Worm (Caenorhabditis elegans) whole organism, L1 larva: ENCODE data around the gene tir-1.
A peak's percentile ranks its signal among the peaks of the same experiment; 100 is the strongest.

Source experiments
- C16A3.4 ChIP-seq: fragments of 150-350 bp; optimal IDR thresholded peaks from 2 replicates; lab custom pipeline; 2014; ENCODE audit warnings: missing biosample characterization, missing genetic modification characterization
- F16B12.6 ChIP-seq: fragments of 150-350 bp; optimal IDR thresholded peaks from 2 replicates; lab custom pipeline; 2014; ENCODE audit warnings: missing biosample characterization, missing genetic modification characterization
- Y116A8C.19 ChIP-seq: sonication (generic microtip); optimal IDR thresholded peaks from 2 replicates; lab custom pipeline; 2016; ENCODE audit warnings: missing compliant biosample characterization, missing genetic modification characterization, borderline replicate concordance
- aha-1 ChIP-seq: fragments of 150-350 bp; optimal IDR thresholded peaks from 2 replicates; lab custom pipeline; 2014; ENCODE audit warnings: missing biosample characterization, missing genetic modification characterization
- ama-1 ChIP-seq: fragments of 150-350 bp; optimal IDR thresholded peaks from 2 replicates; lab custom pipeline; 2014
- blmp-1 ChIP-seq: fragments of 150-350 bp; optimal IDR thresholded peaks from 2 replicates; lab custom pipeline; 2014; ENCODE audit warnings: missing biosample characterization, missing genetic modification characterization
- ceh-63 ChIP-seq: fragments of 200-800 bp; sonication (Bioruptor generic); optimal IDR thresholded peaks from 2 replicates; lab custom pipeline; 2018; ENCODE audit warnings: mild to moderate bottlenecking, missing genetic modification characterization, missing compliant biosample characterization
- ceh-8 ChIP-seq: fragments of 200-800 bp; sonication (Bioruptor generic); optimal IDR thresholded peaks from 2 replicates; lab custom pipeline; 2018; ENCODE audit warnings: mild to moderate bottlenecking, missing genetic modification characterization, moderate library complexity, missing compliant biosample characterization
- ceh-88 ChIP-seq: fragments of 200-800 bp; sonication (Bioruptor generic); IDR thresholded peaks from 2 replicates; pipeline ENCODE4 v1.3.6; 2022; ENCODE audit warnings: missing genetic modification characterization, missing compliant biosample characterization
- ces-1 ChIP-seq: fragments of 150-350 bp; optimal IDR thresholded peaks from 2 replicates; lab custom pipeline; 2014; ENCODE audit warnings: missing biosample characterization, missing genetic modification reagents, missing genetic modification characterization
- dpl-1 ChIP-seq, 3 experiments: fragments of 150-350 bp in 2 of 3; sonication (generic microtip) in 1 of 3; optimal IDR thresholded peaks; 2 replicates each; lab custom pipeline; 2014 to 2017; ENCODE audit warnings: missing biosample characterization in 3 of 3, missing genetic modification characterization in 3 of 3, missing genetic modification reagents in 3 of 3
- dsc-1 ChIP-seq: sonication (generic microtip); optimal IDR thresholded peaks from 2 replicates; lab custom pipeline; 2016; ENCODE audit warnings: mild to moderate bottlenecking, missing genetic modification characterization, missing compliant biosample characterization
- efl-1 ChIP-seq, 4 experiments: fragments of 150-350 bp; optimal IDR thresholded peaks in 3 of 4; peaks in 1 of 4; 1 replicate in 1 of 4; 2 replicates in 3 of 4; lab custom pipeline; 2014; ENCODE audit warnings: missing biosample characterization in 2 of 4, missing genetic modification characterization in 2 of 4, missing genetic modification reagents in 2 of 4
- elt-2 ChIP-seq: sonication (generic microtip); optimal IDR thresholded peaks from 2 replicates; lab custom pipeline; 2016; ENCODE audit warnings: missing genetic modification characterization, mild to moderate bottlenecking, inconsistent platforms, missing compliant biosample characterization, missing genetic modification reagents
- elt-3 ChIP-seq, 6 experiments: fragments of 150-350 bp in 1 of 6; sonication (generic microtip); optimal IDR thresholded peaks; 2 replicates each; lab custom pipeline; 2017 to 2018; ENCODE audit warnings: missing biosample characterization in 6 of 6, missing genetic modification characterization in 6 of 6, inconsistent platforms in 1 of 6
- ets-5 ChIP-seq: fragments of 200-800 bp; sonication (Bioruptor generic); IDR thresholded peaks from 2 replicates; pipeline ENCODE4 v1.3.6; 2022; ENCODE audit warnings: missing genetic modification characterization, missing compliant biosample characterization
- fkh-10 ChIP-seq: sonication (generic microtip); optimal IDR thresholded peaks from 2 replicates; lab custom pipeline; 2017; ENCODE audit warnings: missing biosample characterization, missing genetic modification reagents, missing genetic modification characterization
- fkh-4 ChIP-seq: sonication (generic microtip); optimal IDR thresholded peaks from 2 replicates; lab custom pipeline; 2016; ENCODE audit warnings: missing compliant biosample characterization, missing genetic modification characterization, borderline replicate concordance
- fkh-8 ChIP-seq: sonication (generic microtip); optimal IDR thresholded peaks from 2 replicates; lab custom pipeline; 2016; ENCODE audit warnings: mild to moderate bottlenecking, missing genetic modification characterization, missing compliant biosample characterization
- fos-1 ChIP-seq: fragments of 150-350 bp; optimal IDR thresholded peaks from 2 replicates; lab custom pipeline; 2014; ENCODE audit warnings: missing biosample characterization, missing genetic modification characterization
- hlh-17 ChIP-seq: fragments of 200-800 bp; sonication (Bioruptor generic); optimal IDR thresholded peaks from 2 replicates; lab custom pipeline; 2018; ENCODE audit warnings: missing genetic modification characterization, mild to moderate bottlenecking, missing compliant biosample characterization, moderate library complexity, borderline replicate concordance
- hpl-2 ChIP-seq: fragments of 150-350 bp; optimal IDR thresholded peaks from 2 replicates; lab custom pipeline; 2014; ENCODE audit warnings: missing biosample characterization, missing genetic modification reagents, missing genetic modification characterization
- isw-1 ChIP-seq: fragments of 200-800 bp; sonication (Bioruptor generic); IDR thresholded peaks from 2 replicates; pipeline ENCODE4 v1.3.6; 2022; ENCODE audit warnings: missing genetic modification characterization, missing compliant biosample characterization
- jun-1 ChIP-seq: fragments of 150-350 bp; optimal IDR thresholded peaks from 2 replicates; lab custom pipeline; 2014; ENCODE audit warnings: missing biosample characterization, missing genetic modification reagents, missing genetic modification characterization
- lin-14 ChIP-seq: fragments of 200-800 bp; sonication (Bioruptor generic); optimal IDR thresholded peaks from 2 replicates; lab custom pipeline; 2018; ENCODE audit warnings: mild to moderate bottlenecking, missing genetic modification characterization, moderate library complexity, missing compliant biosample characterization
- lin-15B ChIP-seq: fragments of 150-350 bp; sonication (generic microtip); optimal IDR thresholded peaks from 3 replicates; lab custom pipeline; 2014; ENCODE audit warnings: missing biosample characterization, missing genetic modification characterization
- lin-35 ChIP-seq, 2 experiments: fragments of 150-350 bp; optimal IDR thresholded peaks; 2 replicates each; lab custom pipeline; 2014; ENCODE audit warnings: missing biosample characterization in 2 of 2, missing genetic modification characterization in 2 of 2, missing genetic modification reagents in 2 of 2
- lir-3 ChIP-seq: sonication (generic microtip); optimal IDR thresholded peaks from 2 replicates; lab custom pipeline; 2016; ENCODE audit warnings: mild to moderate bottlenecking, missing genetic modification characterization, moderate library complexity, missing compliant biosample characterization; ENCODE audit not compliant: poor library complexity
- lsy-2 ChIP-seq, 2 experiments: fragments of 150-350 bp; optimal IDR thresholded peaks; 2 replicates each; lab custom pipeline; 2014; ENCODE audit warnings: missing biosample characterization in 2 of 2, missing genetic modification characterization in 2 of 2
- nhr-11 ChIP-seq: fragments of 150-350 bp; optimal IDR thresholded peaks from 2 replicates; lab custom pipeline; 2014; ENCODE audit warnings: missing biosample characterization, missing genetic modification characterization
- nhr-12 ChIP-seq: sonication (generic microtip); optimal IDR thresholded peaks from 2 replicates; lab custom pipeline; 2017; ENCODE audit warnings: missing biosample characterization, missing genetic modification characterization
- nhr-19 ChIP-seq: fragments of 200-800 bp; sonication (Bioruptor generic); conservative IDR thresholded peaks from 2 replicates; pipeline ENCODE4 v1.3.6; 2022; ENCODE audit warnings: missing genetic modification characterization, missing compliant biosample characterization
- nhr-71 ChIP-seq: sonication (generic microtip); optimal IDR thresholded peaks from 2 replicates; lab custom pipeline; 2016; ENCODE audit warnings: mild to moderate bottlenecking, missing genetic modification characterization, moderate library complexity, missing compliant biosample characterization
- nhr-76 ChIP-seq: sonication (generic microtip); optimal IDR thresholded peaks from 2 replicates; lab custom pipeline; 2017; ENCODE audit warnings: missing biosample characterization, missing genetic modification characterization
- nhr-77 ChIP-seq: fragments of 150-350 bp; optimal IDR thresholded peaks from 2 replicates; lab custom pipeline; 2014; ENCODE audit warnings: missing biosample characterization, missing genetic modification characterization
- nhr-85 ChIP-seq: sonication (generic microtip); peaks from one replicate; lab custom pipeline; 2016; ENCODE audit warnings: missing genetic modification characterization, inconsistent platforms, missing compliant biosample characterization
- skn-1 ChIP-seq: fragments of 150-350 bp; optimal IDR thresholded peaks from 2 replicates; lab custom pipeline; 2014; ENCODE audit warnings: missing biosample characterization, missing genetic modification characterization
- snu-23 ChIP-seq: sonication (generic microtip); optimal IDR thresholded peaks from 2 replicates; lab custom pipeline; 2016; ENCODE audit warnings: missing genetic modification characterization, missing compliant biosample characterization
- sup-37 ChIP-seq: fragments of 200-800 bp; sonication (Bioruptor generic); optimal IDR thresholded peaks from 2 replicates; lab custom pipeline; 2018; ENCODE audit warnings: mild to moderate bottlenecking, missing genetic modification characterization, missing compliant biosample characterization
- unc-62 ChIP-seq: fragments of 150-350 bp; optimal IDR thresholded peaks from 2 replicates; lab custom pipeline; 2014; ENCODE audit warnings: missing biosample characterization, missing genetic modification reagents, missing genetic modification characterization
- unc-98 ChIP-seq: fragments of 200-800 bp; sonication (Bioruptor generic); IDR thresholded peaks from 2 replicates; pipeline ENCODE4 v1.3.6; 2022; ENCODE audit warnings: missing genetic modification characterization, missing compliant biosample characterization
- vab-15 ChIP-seq: sonication (generic microtip); optimal IDR thresholded peaks from 2 replicates; lab custom pipeline; 2017; ENCODE audit warnings: missing genotype, mild to moderate bottlenecking, missing genetic modification characterization, missing compliant biosample characterization
- xbp-1 ChIP-seq: sonication (generic microtip); optimal IDR thresholded peaks from 2 replicates; lab custom pipeline; 2016; ENCODE audit warnings: missing genetic modification characterization, missing compliant biosample characterization
- zag-1 ChIP-seq: fragments of 150-350 bp; optimal IDR thresholded peaks from 2 replicates; lab custom pipeline; 2014; ENCODE audit warnings: missing biosample characterization, missing genetic modification characterization

Gene tir-1

ce11 chrIII:3927450-3927849 lies 26.0 kb upstream of the tir-1 start (continued):
- TF ChIP-seq snu-23 (GFP tag; lab: Kevin White, UChicago) = peak; percentile 25
- no peak for TF ChIP-seq lir-3 (tag; lab: Kevin White, UChicago)
- peak in 1 of 2 experiments; percentile 30 for TF ChIP-seq lin-35 (GFP tag; optimal IDR thresholded peaks at IDR 0.05; lab: Kevin White, UChicago)

- no peak for TF ChIP-seq fos-1
- no peak for TF ChIP-seq aha-1 (tag; lab: Kevin White, UChicago)
- TF ChIP-seq hpl-2 (GFP tag; lab: Kevin White, UChicago) = no peak
- TF ChIP-seq nhr-77 (tag; lab: Kevin White, UChicago) = no peak
- TF ChIP-seq unc-98 (GFP tag; lab: Robert Waterston, UW) = no peak
- TF ChIP-seq jun-1 (tag; lab: Kevin White, UChicago) = no peak
- TF ChIP-seq ceh-63 (GFP tag; lab: Kevin White, UChicago) = no peak
- TF ChIP-seq, all 84 proteins: peak for 0
Observed at ce11 chrIII:3926801-3927200, 25.4 kb upstream of the tir-1 start.

- TF ChIP-seq efl-1 (optimal IDR thresholded peaks at IDR 0.05; lab: Kevin White, UChicago) = no peak
- peak in 1 of 2 experiments; percentile 83 for TF ChIP-seq efl-1 (GFP tag; optimal IDR thresholded peaks at IDR 0.05 in 1 of 2; lab: Kevin White, UChicago)
- no peak for TF ChIP-seq fkh-4 (tag; lab: Kevin White, UChicago)
Observed at ce11 chrIII:3926116-3926515, 24.7 kb upstream of the tir-1 start, which contains the start of gene ZK1058.9. ZK1058.9 (minus strand) TSS chrIII:3926216.

ce11 chrIII:3921646-3922328 lies 20.3 kb upstream of the tir-1 start, which contains the start of the genes metl-6 and nit-1:
metl-6 (minus strand) TSS chrIII:3921711.
nit-1 (plus strand) TSS chrIII:3922207.
- TF ChIP-seq ceh-88 (no peak), lin-14 (GFP tag; lab: Kevin White, UChicago) (no peak), ets-5 (no peak), zag-1 (tag; lab: Kevin White, UChicago) (no peak), skn-1 (tag; lab: Kevin White, UChicago) (peak; percentile 57), ces-1 (GFP tag; lab: Kevin White, UChicago) (no peak), lin-15B (tag; lab: Kevin White, UChicago) (no peak), elt-3 (tag; optimal IDR thresholded peaks at IDR 0.05; lab: Kevin White, UChicago) (peak in 1 of 6 experiments; percentile 7), ceh-63 (GFP tag; lab: Kevin White, UChicago) (no peak), isw-1 (GFP tag; lab: Robert Waterston, UW) (no peak), ama-1 (lab: Kevin White, UChicago) (no peak), nhr-11 (no peak), sup-37 (GFP tag; lab: Kevin White, UChicago) (no peak), nhr-85 (tag; lab: Kevin White, UChicago) (no peak), F16B12.6 (no peak), nhr-19 (GFP tag; lab: Robert Waterston, UW) (no peak), blmp-1 (tag; lab: Kevin White, UChicago) (peak; percentile 42), nhr-12 (tag; lab: Kevin White, UChicago) (no peak), aha-1 (tag; lab: Kevin White, UChicago) (no peak), fkh-4 (tag; lab: Kevin White, UChicago) (no peak), unc-62 (GFP tag; lab: Kevin White, UChicago) (no peak), lin-35 (GFP tag; optimal IDR thresholded peaks at IDR 0.05; lab: Kevin White, UChicago) (peak; percentile 63 to 90), hlh-17 (GFP tag; lab: Kevin White, UChicago) (no peak), fkh-8 (tag; lab: Kevin White, UChicago) (no peak), lsy-2 (tag; optimal IDR thresholded peaks at IDR 0.05; lab: Kevin White, UChicago) (peak; percentile 23 to 54), ceh-8 (GFP tag; lab: Kevin White, UChicago) (no peak), dpl-1 (GFP tag; optimal IDR thresholded peaks at IDR 0.05; lab: Kevin White, UChicago) (peak; percentile 65 to 88 (median 78)), C16A3.4 (tag; lab: Kevin White, UChicago) (no peak), elt-2 (tag; lab: Kevin White, UChicago) (no peak), fkh-10 (GFP tag; lab: Kevin White, UChicago) (no peak), Y116A8C.19 (tag; lab: Kevin White, UChicago) (no peak), nhr-71 (tag; lab: Kevin White, UChicago) (peak; percentile 14), nhr-76 (tag; lab: Kevin White, UChicago) (no peak), vab-15 (tag; lab: Kevin White, UChicago) (no peak), efl-1 (optimal IDR thresholded peaks at IDR 0.05; lab: Kevin White, UChicago) (peak in 1 of 2 experiments; percentile 79), efl-1 (GFP tag; optimal IDR thresholded peaks at IDR 0.05 in 1 of 2; lab: Kevin White, UChicago) (peak; percentile 85 to 98), dsc-1 (tag; lab: Kevin White, UChicago) (no peak), xbp-1 (tag; lab: Kevin White, UChicago) (no peak)
